Worm (Caenorhabditis elegans) whole organism, mixed stage, embryonic: ENCODE measurements around the gene uso-1.

Source experiments
- hlh-1 ChIP-seq: fragments of 150-350 bp; optimal IDR thresholded peaks from 2 replicates; lab custom pipeline; 2014; ENCODE audit warnings: missing biosample characterization, missing genetic modification reagents, missing genetic modification characterization
- lin-13 ChIP-seq: fragments of 150-350 bp; optimal IDR thresholded peaks from 2 replicates; lab custom pipeline; 2014; ENCODE audit warnings: missing biosample characterization, missing genetic modification characterization
- nhr-2 ChIP-seq: fragments of 150-350 bp; optimal IDR thresholded peaks from 2 replicates; lab custom pipeline; 2014; ENCODE audit warnings: missing biosample characterization, missing genetic modification characterization
- nhr-237 ChIP-seq: fragments of 150-350 bp; optimal IDR thresholded peaks from 2 replicates; lab custom pipeline; 2014; ENCODE audit warnings: missing biosample characterization, missing genetic modification characterization
- nhr-28 ChIP-seq: fragments of 150-350 bp; optimal IDR thresholded peaks from 2 replicates; lab custom pipeline; 2014; ENCODE audit warnings: missing biosample characterization, missing genetic modification characterization
- snpc-4 ChIP-seq: fragments of 150-350 bp; optimal IDR thresholded peaks from 2 replicates; lab custom pipeline; 2014; ENCODE audit warnings: missing biosample characterization, missing genetic modification characterization
- sptf-1 ChIP-seq: sonication (generic microtip); optimal IDR thresholded peaks from 2 replicates; lab custom pipeline; 2017; ENCODE audit warnings: mild to moderate bottlenecking, missing genetic modification characterization, moderate library complexity, missing compliant biosample characterization

The uso-1 gene

DNA sequence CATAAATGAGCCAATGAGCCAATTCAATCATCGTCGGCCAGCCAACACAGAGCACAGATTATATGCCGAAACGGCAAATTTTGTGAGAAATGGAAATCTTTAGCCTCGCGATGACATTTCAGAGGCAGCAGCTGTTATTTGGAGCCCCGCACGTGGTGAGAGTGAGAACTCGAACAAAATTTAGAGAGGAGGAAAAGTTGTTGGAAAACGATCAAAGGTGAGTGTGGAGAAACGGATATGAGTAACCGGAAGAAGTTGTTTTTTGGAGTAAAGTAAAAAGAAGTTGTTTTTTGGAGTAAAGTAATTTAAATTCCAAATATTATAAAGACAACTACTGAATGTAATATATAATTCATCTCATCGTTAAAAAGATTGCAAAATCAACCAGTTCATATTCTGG lies 55.9 kb downstream of the uso-1 start, which contains the start of gene Y62E10A.13:
Y62E10A.13 (minus strand) TSS at position 326 of the 400 bp plus-strand sequence.
- TF ChIP-seq lin-13 (no peak), snpc-4 (tag; lab: Kevin White, UChicago) (no peak)
- TF ChIP-seq, all 35 proteins: peak for 0

DNA sequence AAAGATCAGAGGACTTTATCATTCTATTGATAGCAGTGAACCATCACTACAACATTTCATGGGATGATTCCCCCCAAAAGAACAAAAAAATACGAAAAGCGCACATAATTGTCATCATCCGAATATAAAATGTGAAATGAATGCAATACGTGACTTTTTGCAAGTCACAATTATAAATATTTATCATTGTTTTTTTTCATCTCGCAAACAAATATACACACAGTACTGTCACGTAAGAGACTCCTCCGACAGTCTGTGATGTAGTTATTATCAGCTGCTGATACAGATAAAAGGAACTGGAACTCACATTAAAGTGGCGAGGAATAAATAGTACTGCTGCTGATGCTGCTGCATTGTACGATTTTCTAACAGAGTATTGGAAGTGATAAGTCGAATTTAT lies 58.2 kb downstream of the uso-1 start:
- TF ChIP-seq nhr-28 (no peak), nhr-2 (tag; lab: Kevin White, UChicago) (no peak), hlh-1 (no peak), sptf-1 (tag; lab: Kevin White, UChicago) (no peak), nhr-237 (tag; lab: Kevin White, UChicago) (no peak)
